Fruit fly (Drosophila melanogaster) whole organism, prepupa: ENCODE measurements around the gene Aos1.

ENCODE experiments used
- CG10631 ChIP-seq: fragments of 200-800 bp; sonication (Bioruptor generic); optimal IDR thresholded peaks from 2 replicates; lab custom pipeline; 2016; ENCODE audit warnings: missing biosample characterization, missing genetic modification characterization
- CG11294 ChIP-seq: fragments of 200-800 bp; sonication (Bioruptor generic); IDR thresholded peaks from 2 replicates; pipeline ENCODE4 v1.3.6; 2022; ENCODE audit warnings: missing biosample characterization, missing genetic modification characterization
- CG1621 ChIP-seq: fragments of 200-800 bp; sonication (Bioruptor generic); optimal IDR thresholded peaks from 3 replicates; lab custom pipeline; 2018; ENCODE audit warnings: missing biosample characterization, mild to moderate bottlenecking, missing genetic modification characterization
- Met ChIP-seq: fragments of 200-800 bp; sonication (Bioruptor generic); optimal IDR thresholded peaks from 3 replicates; lab custom pipeline; 2016; ENCODE audit warnings: missing biosample characterization, missing genetic modification characterization
- Sox14 ChIP-seq: fragments of 200-800 bp; sonication (Bioruptor generic); optimal IDR thresholded peaks from 3 replicates; lab custom pipeline; 2016; ENCODE audit warnings: missing biosample characterization, missing genetic modification characterization
- pdm3 ChIP-seq: fragments of 200-800 bp; sonication (Bioruptor generic); optimal IDR thresholded peaks from 3 replicates; lab custom pipeline; 2016; ENCODE audit warnings: missing biosample characterization, missing genetic modification characterization
- spab ChIP-seq: fragments of 200-800 bp; sonication (Bioruptor generic); optimal IDR thresholded peaks from 2 replicates; lab custom pipeline; 2017; ENCODE audit warnings: missing biosample characterization, mild to moderate bottlenecking, missing genetic modification characterization, missing genetic modification reagents
- svp ChIP-seq: fragments of 200-800 bp; sonication (Bioruptor generic); peaks from one replicate; lab custom pipeline; 2016; ENCODE audit warnings: missing biosample characterization, missing genetic modification characterization

DNA sequence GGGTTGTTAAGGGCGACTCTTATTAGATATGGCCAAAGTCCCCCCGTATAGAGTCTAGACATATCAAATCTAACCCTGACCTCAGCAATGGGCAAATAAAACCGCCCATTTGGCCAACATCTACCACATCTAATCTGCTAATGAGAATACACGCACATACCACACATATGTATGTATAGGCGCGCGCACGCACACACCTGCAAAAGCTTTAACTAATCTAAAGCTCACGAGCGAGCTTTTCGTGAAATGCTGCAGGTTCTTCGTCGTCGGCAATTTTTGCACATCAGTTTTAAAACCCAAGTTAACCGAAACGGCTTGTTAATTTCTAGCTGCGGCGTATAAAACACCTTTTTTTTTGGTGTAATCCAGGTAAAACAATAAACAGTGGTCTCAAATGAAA is 10.1 kb upstream of the Aos1 start:
- TF ChIP-seq svp (GFP tag; lab: Kevin White, UChicago), result no peak
- no peak for TF ChIP-seq CG1621 (tag; lab: Kevin White, UChicago)
- no peak for TF ChIP-seq CG10631 (GFP tag; lab: Kevin White, UChicago)
- TF ChIP-seq spab (GFP tag; lab: Kevin White, UChicago), result no peak
- no peak for TF ChIP-seq Met (GFP tag; lab: Kevin White, UChicago)
- no peak for TF ChIP-seq CG11294 (GFP tag; lab: Robert Waterston, UW)
- TF ChIP-seq Sox14, result no peak
- no peak for TF ChIP-seq pdm3 (GFP tag; lab: Kevin White, UChicago)
